Worm (Caenorhabditis elegans) whole organism, L2 larva: ENCODE data around the gene Y41C4A.22.

Experiments
- Y55F3AM.14 ChIP-seq: fragments of 200-800 bp; sonication (Bioruptor generic); optimal IDR thresholded peaks from 2 replicates; lab custom pipeline; 2018; ENCODE audit warnings: mild to moderate bottlenecking, missing genetic modification characterization, missing compliant biosample characterization
- egl-27 ChIP-seq: sonication (generic microtip); optimal IDR thresholded peaks from 3 replicates; lab custom pipeline; 2017; ENCODE audit warnings: missing biosample characterization, missing genetic modification reagents, missing genetic modification characterization
- lin-39 ChIP-seq: fragments of 150-350 bp; optimal IDR thresholded peaks from 2 replicates; lab custom pipeline; 2014; ENCODE audit warnings: missing biosample characterization, missing genetic modification reagents, missing genetic modification characterization
- lsy-2 ChIP-seq, 2 experiments: fragments of 150-350 bp in 1 of 2; sonication (generic microtip) in 1 of 2; optimal IDR thresholded peaks; 2 replicates each; lab custom pipeline; 2014 to 2017; ENCODE audit warnings: missing biosample characterization in 2 of 2, missing genetic modification characterization in 2 of 2
- mdl-1 ChIP-seq, 2 experiments: fragments of 150-350 bp in 1 of 2; sonication (generic microtip) in 1 of 2; optimal IDR thresholded peaks; 2 replicates each; lab custom pipeline; 2017; ENCODE audit warnings: missing biosample characterization in 2 of 2, missing genetic modification characterization in 2 of 2
- nhr-23 ChIP-seq: fragments of 150-350 bp; optimal IDR thresholded peaks from 2 replicates; lab custom pipeline; 2014; ENCODE audit warnings: missing biosample characterization, missing genetic modification reagents, missing genetic modification characterization
- nhr-237 ChIP-seq: fragments of 150-350 bp; optimal IDR thresholded peaks from 2 replicates; lab custom pipeline; 2014; ENCODE audit warnings: missing biosample characterization, missing genetic modification characterization
- nhr-77 ChIP-seq: fragments of 150-350 bp; optimal IDR thresholded peaks from 2 replicates; lab custom pipeline; 2014; ENCODE audit warnings: missing biosample characterization, missing genetic modification characterization
- snpc-4 ChIP-seq: fragments of 150-350 bp; optimal IDR thresholded peaks from 2 replicates; lab custom pipeline; 2014; ENCODE audit warnings: missing biosample characterization, missing genetic modification characterization
- unc-39 ChIP-seq: fragments of 150-350 bp; optimal IDR thresholded peaks from 2 replicates; lab custom pipeline; 2014; ENCODE audit warnings: missing biosample characterization, missing genetic modification characterization
- unc-62 ChIP-seq: fragments of 150-350 bp; optimal IDR thresholded peaks from 2 replicates; lab custom pipeline; 2014; ENCODE audit warnings: missing biosample characterization, missing genetic modification reagents, missing genetic modification characterization
- ztf-1 ChIP-seq: fragments of 200-800 bp; sonication (Bioruptor generic); conservative IDR thresholded peaks from 2 replicates; pipeline ENCODE4 v1.3.6; 2022; ENCODE audit warnings: missing genetic modification characterization, missing compliant biosample characterization

DNA sequence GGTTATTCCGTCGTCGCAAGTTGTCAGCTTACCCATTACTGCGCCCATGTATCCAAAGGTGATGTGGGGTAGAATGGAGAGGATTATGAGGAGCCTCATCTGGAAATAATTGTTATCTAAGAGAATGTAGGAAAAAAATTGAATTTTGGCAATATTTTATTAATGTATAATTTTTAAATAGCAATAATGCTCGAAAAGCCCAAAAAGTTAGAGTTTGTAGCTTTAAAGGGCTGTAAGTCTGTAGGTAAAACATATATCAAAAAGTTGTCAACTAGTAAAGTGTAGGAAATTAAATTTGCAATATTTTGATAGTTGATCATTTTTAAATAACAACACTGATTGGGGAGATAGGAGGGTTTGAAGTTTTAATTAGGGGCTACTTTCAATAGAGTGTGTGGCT lies 13.6 kb downstream of the Y41C4A.22 start, which contains the start of gene Y41C4A.8:
- TF ChIP-seq lin-39 (tag; lab: Kevin White, UChicago), result no peak
- no peak for TF ChIP-seq nhr-23 (tag; lab: Kevin White, UChicago)
- no peak for TF ChIP-seq nhr-237 (tag; lab: Kevin White, UChicago)
- no peak for TF ChIP-seq lsy-2 (tag; optimal IDR thresholded peaks at IDR 0.05; lab: Kevin White, UChicago)
- TF ChIP-seq ztf-1 (GFP tag; lab: Robert Waterston, UW), result no peak
- no peak for TF ChIP-seq snpc-4 (tag; lab: Kevin White, UChicago)
- no peak for TF ChIP-seq mdl-1 (tag; optimal IDR thresholded peaks at IDR 0.05; lab: Kevin White, UChicago)
- TF ChIP-seq egl-27 (tag; lab: Kevin White, UChicago), result no peak
- TF ChIP-seq unc-62, result no peak
- no peak for TF ChIP-seq Y55F3AM.14 (GFP tag; lab: Kevin White, UChicago)
- no peak for TF ChIP-seq unc-39 (tag; lab: Kevin White, UChicago)
- TF ChIP-seq nhr-77 (tag; lab: Kevin White, UChicago), result no peak
